Worm (Caenorhabditis elegans): ENCODE data around the gene F44G4.7.

DNA sequence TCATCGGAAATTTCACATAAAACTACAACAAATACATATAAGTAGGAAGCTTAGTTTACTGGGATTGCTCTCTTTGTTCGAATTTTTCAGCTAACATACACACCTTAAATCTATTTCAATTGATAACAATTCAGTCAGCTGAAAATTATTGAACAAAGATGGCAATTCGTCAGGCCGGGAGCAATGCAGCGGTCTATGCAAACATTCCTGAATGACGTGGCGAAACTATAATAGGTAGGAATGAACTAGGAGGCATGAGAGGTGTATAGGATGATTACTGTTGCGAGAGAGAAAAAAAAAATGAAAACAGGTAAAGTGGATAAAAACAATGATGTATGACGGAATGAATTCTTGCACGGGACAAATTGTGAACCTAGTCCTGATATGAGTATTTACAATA is 37.1 kb upstream of the F44G4.7 start:
- TF ChIP-seq ref-1 (GFP tag; conservative IDR thresholded peaks at IDR 0.05) (no peak), flt-1 (GFP tag; IDR thresholded peaks at IDR 0.05) (no peak), T22C8.4 (GFP tag; IDR thresholded peaks at IDR 0.05) (no peak), ztf-23 (GFP tag; IDR thresholded peaks at IDR 0.05) (no peak), tab-1 (GFP tag; IDR thresholded peaks at IDR 0.05) (no peak), ztf-29 (GFP tag; IDR thresholded peaks at IDR 0.05) (no peak), klf-2 (GFP tag; conservative IDR thresholded peaks at IDR 0.05) (no peak), med-1 (GFP tag; optimal IDR thresholded peaks at IDR 0.05; ENCODE audit: insufficient read depth) (no peak)

Measured in whole organism, midembryonic.